Worm (Caenorhabditis elegans): ENCODE measurements around the gene scl-6.

scl-6 gene

DNA sequence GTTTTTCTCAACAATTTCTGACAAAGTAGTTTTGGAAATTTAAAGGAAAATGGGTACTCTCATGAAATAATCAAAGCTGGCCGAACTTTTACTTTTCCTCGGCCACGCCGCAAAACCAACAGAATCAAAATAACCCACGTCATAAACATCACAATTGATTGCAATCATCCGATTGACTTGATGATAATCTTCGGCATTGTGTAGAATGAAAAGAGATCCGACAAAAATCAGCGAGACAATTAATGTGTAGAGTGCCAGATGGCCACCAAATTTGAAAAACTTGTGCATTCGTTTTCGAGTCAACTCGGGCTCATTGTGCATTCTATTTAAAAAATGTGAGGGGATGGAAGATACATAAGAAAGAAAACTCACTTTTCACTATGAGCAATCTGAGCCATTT, 31.7 kb upstream of the scl-6 start:
- TF ChIP-seq him-1 (tag; optimal IDR thresholded peaks at IDR 0.05) (no peak), dao-5 (tag; optimal IDR thresholded peaks at IDR 0.05) (no peak), W03F9.2 (tag; optimal IDR thresholded peaks at IDR 0.05) (no peak)

DNA sequence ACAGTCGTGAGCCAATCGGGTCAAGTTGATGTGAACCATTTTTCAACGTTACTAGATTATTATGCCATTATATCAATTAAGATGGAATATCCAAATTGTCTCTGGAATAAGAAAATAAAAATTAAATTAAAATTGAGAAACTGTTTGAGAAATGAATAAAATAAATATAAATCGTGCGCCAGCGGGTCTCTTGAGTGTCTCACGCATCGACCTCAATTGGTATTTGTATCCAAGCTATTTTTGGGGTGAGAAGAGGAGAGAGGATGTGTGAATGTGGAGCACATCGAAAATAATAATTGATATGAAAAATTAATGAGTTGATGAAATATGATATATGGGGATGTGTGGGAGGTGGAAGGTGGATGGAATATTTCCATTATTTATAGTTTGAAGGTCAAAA, 29.7 kb upstream of the scl-6 start, which contains the start of gene F49E11.2:
TSS of gene F49E11.2 (minus strand) at position 101 of the 400 bp plus-strand sequence.
- TF ChIP-seq him-1 (tag; optimal IDR thresholded peaks at IDR 0.05) = no peak

DNA sequence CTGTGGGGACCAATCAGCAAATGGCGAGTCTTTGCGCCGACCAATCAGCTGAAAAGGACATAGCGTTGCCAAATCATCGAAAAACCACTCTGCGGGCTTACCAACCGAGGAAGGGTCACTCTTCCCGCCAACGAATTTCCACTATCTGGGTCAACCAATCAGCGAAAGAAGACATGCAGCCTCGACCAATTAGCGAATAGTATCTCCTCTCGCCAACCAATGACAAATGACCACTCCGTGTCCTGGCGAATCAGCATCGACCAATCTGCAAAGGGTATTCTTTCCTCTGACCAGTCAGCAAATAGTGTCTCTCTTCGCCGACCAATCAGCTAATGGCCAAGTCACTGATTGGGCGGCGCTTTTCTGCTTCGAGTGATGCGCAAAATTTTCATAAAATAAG, 27.1 kb upstream of the scl-6 start:
- TF ChIP-seq dao-5 (tag; optimal IDR thresholded peaks at IDR 0.05) (no peak), him-1 (tag; optimal IDR thresholded peaks at IDR 0.05) (no peak)

DNA sequence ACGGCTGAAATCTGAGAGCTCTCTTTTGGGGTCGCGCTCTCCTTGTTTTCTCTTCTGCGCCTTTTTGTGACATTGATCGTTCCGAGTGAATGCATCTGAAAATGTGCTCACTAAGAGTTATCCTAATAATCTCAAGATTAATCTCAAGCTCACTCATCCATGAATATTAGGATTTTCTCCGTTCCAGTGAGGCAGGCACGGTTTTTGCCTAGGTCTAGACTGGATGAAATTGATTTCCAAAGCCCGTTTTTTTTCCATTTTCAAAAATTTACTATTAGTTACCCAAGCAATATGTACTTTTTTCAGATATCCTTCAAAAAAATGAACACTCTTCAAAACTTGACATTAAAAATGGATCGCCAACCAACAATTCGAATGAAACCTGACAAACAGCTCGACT, 26.5 kb upstream of the scl-6 start, which contains the start of gene amt-2:
TSS of gene amt-2 (plus strand) at position 301 of the 400 bp plus-strand sequence.
- TF ChIP-seq W03F9.2 (tag; optimal IDR thresholded peaks at IDR 0.05) (no peak), dao-5 (tag; optimal IDR thresholded peaks at IDR 0.05) (no peak), him-1 (tag; optimal IDR thresholded peaks at IDR 0.05) (no peak)

DNA sequence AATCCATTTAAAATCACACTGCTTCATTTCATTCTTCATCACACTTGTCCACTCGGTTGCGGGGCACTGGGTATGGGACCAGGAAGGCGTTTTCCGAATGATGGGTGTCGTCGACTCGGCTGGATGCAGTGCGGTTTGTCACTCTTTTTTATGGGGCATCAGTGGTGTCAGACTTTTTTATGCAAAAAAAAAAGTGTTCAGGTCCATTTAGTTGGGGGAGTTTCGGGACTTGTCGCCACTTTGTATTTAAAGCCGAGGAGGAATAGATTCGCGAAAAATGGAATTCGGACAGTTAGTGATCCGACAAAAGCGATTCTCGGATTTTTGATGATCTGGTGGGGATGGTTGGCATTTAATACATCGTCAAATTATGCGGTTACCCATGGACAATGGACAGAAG, 23.6 kb upstream of the scl-6 start:
- TF ChIP-seq him-1 (tag; optimal IDR thresholded peaks at IDR 0.05) (no peak), dao-5 (tag; optimal IDR thresholded peaks at IDR 0.05) (no peak), W03F9.2 (tag; optimal IDR thresholded peaks at IDR 0.05) (no peak)

- TF ChIP-seq W03F9.2 (tag; optimal IDR thresholded peaks at IDR 0.05) = no peak
- no peak for TF ChIP-seq dao-5 (tag; optimal IDR thresholded peaks at IDR 0.05)
- no peak for TF ChIP-seq him-1 (tag; optimal IDR thresholded peaks at IDR 0.05)
These were observed 21.7 kb upstream of the scl-6 start, which contains the start of gene scl-9 for ce11 chrIV:13046848-13047247. TSS of gene scl-9 (plus strand) at chrIV:13047148.

ce11 chrIV:13048157-13048556, 20.4 kb upstream of the scl-6 start, which contains the start of gene scl-10:
TSS of gene scl-10 (plus strand) at chrIV:13048457.
- no peak for TF ChIP-seq W03F9.2 (tag; optimal IDR thresholded peaks at IDR 0.05)
- no peak for TF ChIP-seq dao-5 (tag; optimal IDR thresholded peaks at IDR 0.05)
- TF ChIP-seq him-1 (tag; optimal IDR thresholded peaks at IDR 0.05) = no peak

- TF ChIP-seq him-1 (tag; optimal IDR thresholded peaks at IDR 0.05) = no peak
- TF ChIP-seq dao-5 (tag; optimal IDR thresholded peaks at IDR 0.05) = no peak
- TF ChIP-seq W03F9.2 (tag; optimal IDR thresholded peaks at IDR 0.05) = no peak
These were observed 17.5 kb upstream of the scl-6 start, which contains the start of gene scl-11 for ce11 chrIV:13051073-13051472. TSS of gene scl-11 (plus strand) at chrIV:13051373.

DNA sequence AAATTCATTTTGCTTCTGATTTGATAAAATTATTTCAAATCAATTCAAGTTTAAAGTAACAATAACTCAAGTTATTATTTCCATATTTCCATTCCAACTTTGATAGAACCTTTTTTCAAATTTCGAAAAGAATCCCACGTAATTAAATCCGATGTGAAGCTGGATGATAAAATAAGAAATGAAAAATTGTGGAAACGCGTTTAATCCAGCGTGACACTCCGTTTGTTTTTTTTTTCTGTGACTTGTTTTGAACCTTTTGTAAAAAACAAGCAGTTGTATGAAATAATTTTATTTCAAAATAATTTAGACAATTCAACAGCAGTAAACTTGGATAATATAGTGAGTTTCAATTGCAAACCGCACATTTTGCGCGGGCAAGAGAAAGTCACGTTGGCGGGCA, 16.0 kb upstream of the scl-6 start, which contains the start of gene F49E11.7:
TSS of gene F49E11.7 (plus strand) at position 301 of the 400 bp plus-strand sequence.
- TF ChIP-seq dao-5 (tag; optimal IDR thresholded peaks at IDR 0.05) (no peak), W03F9.2 (tag; optimal IDR thresholded peaks at IDR 0.05) (no peak), him-1 (tag; optimal IDR thresholded peaks at IDR 0.05) (no peak)

DNA sequence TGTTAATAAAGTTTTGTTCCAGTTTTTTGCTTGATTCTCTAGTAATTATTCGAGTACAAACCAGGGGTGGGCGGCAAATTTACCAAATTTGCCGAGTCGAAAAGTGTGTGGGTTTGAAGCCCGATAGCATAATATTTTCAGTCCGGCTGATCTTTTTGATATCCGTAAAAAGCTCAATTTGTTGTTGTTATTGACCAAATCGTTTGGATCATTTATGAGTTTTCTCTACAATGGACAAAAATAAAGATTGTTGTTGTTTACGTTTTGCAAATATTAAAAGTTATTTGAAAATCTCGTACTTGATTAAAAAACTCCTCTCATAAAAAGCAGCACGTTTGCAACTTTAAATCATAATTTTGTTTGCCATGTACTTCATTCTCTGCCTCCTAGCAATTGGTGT, 12.5 kb upstream of the scl-6 start, which contains the start of gene scl-1:
TSS of gene scl-1 (plus strand) at position 301 of the 400 bp plus-strand sequence.
- TF ChIP-seq dao-5 (tag; optimal IDR thresholded peaks at IDR 0.05) (no peak), him-1 (tag; optimal IDR thresholded peaks at IDR 0.05) (no peak), W03F9.2 (tag; optimal IDR thresholded peaks at IDR 0.05) (no peak)

- no peak for TF ChIP-seq dao-5 (tag; optimal IDR thresholded peaks at IDR 0.05)
- no peak for TF ChIP-seq W03F9.2 (tag; optimal IDR thresholded peaks at IDR 0.05)
- no peak for TF ChIP-seq him-1 (tag; optimal IDR thresholded peaks at IDR 0.05)
These were observed 11.1 kb upstream of the scl-6 start, which contains the start of gene scl-2 for ce11 chrIV:13057418-13057817. TSS of gene scl-2 (plus strand) at chrIV:13057710.

ce11 chrIV:13059284-13059683, 9.3 kb upstream of the scl-6 start, which contains the start of gene scl-3:
TSS of gene scl-3 (plus strand) at chrIV:13059584.
- no peak for TF ChIP-seq W03F9.2 (tag; optimal IDR thresholded peaks at IDR 0.05)
- TF ChIP-seq dao-5 (tag; optimal IDR thresholded peaks at IDR 0.05) = no peak
- TF ChIP-seq him-1 (tag; optimal IDR thresholded peaks at IDR 0.05) = no peak

DNA sequence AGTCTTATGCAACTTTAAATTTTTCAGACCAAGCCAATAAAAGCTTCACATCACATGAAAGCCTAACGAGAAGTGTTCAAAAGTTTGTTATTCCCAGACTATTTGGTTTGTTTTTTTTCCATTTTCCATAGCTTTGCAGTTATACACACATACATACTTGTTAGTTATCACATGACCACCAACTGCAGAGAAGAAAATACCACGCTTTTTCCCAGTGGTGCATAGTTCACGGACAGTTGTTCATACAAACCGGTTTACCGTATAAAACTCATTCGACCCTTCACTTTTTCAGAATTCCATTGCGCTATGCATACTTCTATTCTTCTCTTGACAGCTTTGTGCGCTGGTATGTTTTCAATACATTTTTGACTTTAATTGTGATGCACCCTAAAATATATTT, 4.8 kb upstream of the scl-6 start, which contains the start of gene scl-5:
TSS of gene scl-5 (plus strand) at position 301 of the 400 bp plus-strand sequence.
- no peak for TF ChIP-seq him-1 (tag; optimal IDR thresholded peaks at IDR 0.05)
- no peak for TF ChIP-seq W03F9.2 (tag; optimal IDR thresholded peaks at IDR 0.05)
- no peak for TF ChIP-seq dao-5 (tag; optimal IDR thresholded peaks at IDR 0.05)

- no peak for TF ChIP-seq W03F9.2 (tag; optimal IDR thresholded peaks at IDR 0.05)
- TF ChIP-seq him-1 (tag; optimal IDR thresholded peaks at IDR 0.05) = no peak
- no peak for TF ChIP-seq dao-5 (tag; optimal IDR thresholded peaks at IDR 0.05)
These were observed 2.5 kb upstream of the scl-6 start for ce11 chrIV:13066044-13066443.

- no peak for TF ChIP-seq him-1 (tag; optimal IDR thresholded peaks at IDR 0.05)
- no peak for TF ChIP-seq dao-5 (tag; optimal IDR thresholded peaks at IDR 0.05)
- no peak for TF ChIP-seq W03F9.2 (tag; optimal IDR thresholded peaks at IDR 0.05)
These were observed 1.4 kb upstream of the scl-6 start, which contains the start of gene col-131 for ce11 chrIV:13067200-13067599. TSS of gene col-131 (minus strand) at chrIV:13067300.

All from whole organism, L4/young adult.